Worm (Caenorhabditis elegans): ENCODE results near the gene T10H10.2.

- TF ChIP-seq mdl-1 (tag; optimal IDR thresholded peaks at IDR 0.05) (no peak), ztf-4 (tag; optimal IDR thresholded peaks at IDR 0.05) (no peak), ceh-16 (tag; optimal IDR thresholded peaks at IDR 0.05) (no peak), unc-39 (tag; optimal IDR thresholded peaks at IDR 0.05) (no peak), zag-1 (tag; optimal IDR thresholded peaks at IDR 0.05) (no peak), ceh-9 (tag; optimal IDR thresholded peaks at IDR 0.05) (no peak), nhr-28 (tag; optimal IDR thresholded peaks at IDR 0.05) (no peak), unc-62 (GFP tag; optimal IDR thresholded peaks at IDR 0.05) (no peak), fkh-10 (GFP tag; optimal IDR thresholded peaks at IDR 0.05) (no peak)
These were observed 28.2 kb upstream of the T10H10.2 start for ce11 chrX:2266366-2266765.
